Fruit fly (Drosophila melanogaster) whole organism, prepupa: Measurements from ENCODE around the gene HP5.

Experiments used
- CG6854 ChIP-seq: fragments of 200-800 bp; sonication (Bioruptor generic); optimal IDR thresholded peaks from 2 replicates; lab custom pipeline; 2017; ENCODE audit warnings: missing biosample characterization, mild to moderate bottlenecking, missing genetic modification characterization
- Eip78C ChIP-seq: fragments of 200-800 bp; sonication (Bioruptor generic); peaks from one replicate; lab custom pipeline; 2016; ENCODE audit warnings: missing biosample characterization, missing genetic modification characterization
- Lpt ChIP-seq: fragments of 200-800 bp; sonication (Bioruptor generic); optimal IDR thresholded peaks from 3 replicates; lab custom pipeline; 2016; ENCODE audit warnings: missing biosample characterization, missing genetic modification characterization
- ss ChIP-seq, 2 experiments: fragments of 200-800 bp; sonication (Bioruptor generic); optimal IDR thresholded peaks; 2 replicates in 1 of 2; 3 replicates in 1 of 2; lab custom pipeline; 2017 to 2018; ENCODE audit warnings: mild to moderate bottlenecking in 2 of 2, missing biosample characterization in 2 of 2, missing genetic modification characterization in 2 of 2, moderate library complexity in 1 of 2

dm6 chrX:11492205-11492604 lies 37.6 kb downstream of the HP5 start:
- TF ChIP-seq ss (GFP tag; optimal IDR thresholded peaks at IDR 0.05; lab: Kevin White, UChicago): no peak
- TF ChIP-seq Eip78C: peak; percentile 80
- TF ChIP-seq Lpt (GFP tag; lab: Kevin White, UChicago): peak; percentile 66
- TF ChIP-seq CG6854: no peak
